Worm (Caenorhabditis elegans): ENCODE results near the gene sdz-12.

DNA sequence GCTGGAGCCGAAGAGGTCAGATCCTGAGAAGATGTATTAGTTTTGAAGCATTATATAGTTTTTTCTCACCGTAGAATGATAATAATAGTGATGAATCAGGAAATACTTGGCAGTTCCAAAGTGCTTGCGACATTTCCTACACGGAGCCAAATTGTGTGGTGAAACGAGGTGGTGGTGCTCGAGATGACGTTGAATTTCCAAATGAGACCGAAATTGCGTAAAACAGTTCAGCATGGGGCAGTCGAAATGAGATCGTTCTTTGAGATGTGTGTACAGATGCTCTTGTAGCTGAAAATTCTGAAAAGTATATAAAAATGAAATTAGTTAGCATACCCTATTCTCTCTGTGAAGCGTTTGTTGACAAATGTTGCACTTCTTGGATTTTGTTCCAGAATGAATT lies 3.6 kb downstream of the sdz-12 start, which contains the start of gene C46E10.8:
- no peak for TF ChIP-seq dpl-1 (GFP tag; optimal IDR thresholded peaks at IDR 0.05)
- TF ChIP-seq fkh-10 (GFP tag; optimal IDR thresholded peaks at IDR 0.05), result no peak
- TF ChIP-seq mef-2 (tag; optimal IDR thresholded peaks at IDR 0.05), result no peak
- TF ChIP-seq alr-1 (tag; optimal IDR thresholded peaks at IDR 0.05; ENCODE audit: borderline replicate concordance), result no peak
- TF ChIP-seq nhr-71 (tag; optimal IDR thresholded peaks at IDR 0.05), result no peak
- no peak for TF ChIP-seq efl-1 (optimal IDR thresholded peaks at IDR 0.05)
- TF ChIP-seq efl-1 (GFP tag; optimal IDR thresholded peaks at IDR 0.05 in 1 of 2), result no peak
- no peak for TF ChIP-seq nhr-90 (tag; optimal IDR thresholded peaks at IDR 0.05; ENCODE audit: poor library complexity)
- TF ChIP-seq snu-23 (GFP tag; optimal IDR thresholded peaks at IDR 0.05), result no peak
- no peak for TF ChIP-seq mep-1 (tag; optimal IDR thresholded peaks at IDR 0.05)
- TF ChIP-seq aly-2 (tag; optimal IDR thresholded peaks at IDR 0.05), result no peak
- TF ChIP-seq lin-13 (GFP tag; optimal IDR thresholded peaks at IDR 0.05), result no peak
- no peak for TF ChIP-seq lsy-2 (tag; optimal IDR thresholded peaks at IDR 0.05)
- TF ChIP-seq lin-39 (tag; optimal IDR thresholded peaks at IDR 0.05), result no peak
- TF ChIP-seq lin-35 (GFP tag; optimal IDR thresholded peaks at IDR 0.05), result no peak

All from whole organism, L1 larva.